Worm (Caenorhabditis elegans) whole organism, mixed stage, embryonic: ENCODE measurements around the gene sftb-2.

ENCODE experiments used
- M03D4.4 ChIP-seq: sonication (generic microtip); optimal IDR thresholded peaks from 2 replicates; lab custom pipeline; 2017; ENCODE audit warnings: mild to moderate bottlenecking, missing genetic modification characterization, missing compliant biosample characterization
- bed-3 ChIP-seq: fragments of 200-800 bp; sonication (Bioruptor generic); optimal IDR thresholded peaks from 3 replicates; lab custom pipeline; 2018; ENCODE audit warnings: mild to moderate bottlenecking, missing genetic modification characterization, moderate library complexity, missing compliant biosample characterization
- blmp-1 ChIP-seq: fragments of 150-350 bp; optimal IDR thresholded peaks from 2 replicates; lab custom pipeline; 2014; ENCODE audit warnings: missing biosample characterization, missing genetic modification characterization
- ceh-39 ChIP-seq: fragments of 150-350 bp; optimal IDR thresholded peaks from 2 replicates; lab custom pipeline; 2014; ENCODE audit warnings: missing biosample characterization, missing genetic modification characterization
- ceh-43 ChIP-seq: fragments of 200-800 bp; sonication (Bioruptor generic); optimal IDR thresholded peaks from 2 replicates; lab custom pipeline; 2018; ENCODE audit warnings: mild to moderate bottlenecking, missing genetic modification characterization, moderate library complexity, missing compliant biosample characterization
- ceh-83 ChIP-seq: fragments of 200-800 bp; sonication (Bioruptor generic); optimal IDR thresholded peaks from 2 replicates; lab custom pipeline; 2018; ENCODE audit warnings: mild to moderate bottlenecking, missing genetic modification characterization, missing compliant biosample characterization
- ces-1 ChIP-seq: fragments of 150-350 bp; optimal IDR thresholded peaks from 2 replicates; lab custom pipeline; 2014; ENCODE audit warnings: missing biosample characterization, missing genetic modification reagents, missing genetic modification characterization
- cnd-1 ChIP-seq: fragments of 200-800 bp; sonication (Bioruptor generic); optimal IDR thresholded peaks from 2 replicates; lab custom pipeline; 2018; ENCODE audit warnings: mild to moderate bottlenecking, missing genetic modification characterization, missing compliant biosample characterization
- drap-1 ChIP-seq: fragments of 200-800 bp; sonication (Bioruptor generic); optimal IDR thresholded peaks from 3 replicates; lab custom pipeline; 2018; ENCODE audit warnings: mild to moderate bottlenecking, missing genetic modification characterization, missing compliant biosample characterization
- elt-1 ChIP-seq: sonication (generic microtip); optimal IDR thresholded peaks from 2 replicates; lab custom pipeline; 2017; ENCODE audit warnings: missing genetic modification characterization, mild to moderate bottlenecking, missing compliant biosample characterization, antibody characterized with exemption, moderate library complexity, borderline replicate concordance; ENCODE audit not compliant: insufficient read depth
- elt-3 ChIP-seq: fragments of 150-350 bp; optimal IDR thresholded peaks from 2 replicates; lab custom pipeline; 2014; ENCODE audit warnings: missing biosample characterization, missing genetic modification characterization
- flh-1 ChIP-seq: fragments of 200-800 bp; sonication (Bioruptor generic); optimal IDR thresholded peaks from 2 replicates; lab custom pipeline; 2018; ENCODE audit warnings: mild to moderate bottlenecking, missing genetic modification characterization, moderate library complexity, missing compliant biosample characterization
- ham-2 ChIP-seq: fragments of 200-800 bp; sonication (Bioruptor generic); optimal IDR thresholded peaks from 2 replicates; lab custom pipeline; 2018; ENCODE audit warnings: mild to moderate bottlenecking, missing genetic modification characterization, missing compliant biosample characterization
- hlh-1 ChIP-seq: fragments of 150-350 bp; optimal IDR thresholded peaks from 2 replicates; lab custom pipeline; 2014; ENCODE audit warnings: missing biosample characterization, missing genetic modification reagents, missing genetic modification characterization
- lin-13 ChIP-seq: fragments of 150-350 bp; optimal IDR thresholded peaks from 2 replicates; lab custom pipeline; 2014; ENCODE audit warnings: missing biosample characterization, missing genetic modification characterization
- lin-32 ChIP-seq: fragments of 200-800 bp; sonication (Bioruptor generic); optimal IDR thresholded peaks from 2 replicates; lab custom pipeline; 2018; ENCODE audit warnings: mild to moderate bottlenecking, missing genetic modification characterization, missing compliant biosample characterization
- lsy-2 ChIP-seq: fragments of 150-350 bp; optimal IDR thresholded peaks from 2 replicates; lab custom pipeline; 2014; ENCODE audit warnings: missing biosample characterization, missing genetic modification characterization
- mab-5 ChIP-seq: fragments of 150-350 bp; optimal IDR thresholded peaks from 2 replicates; lab custom pipeline; 2014; ENCODE audit warnings: missing biosample characterization, missing genetic modification characterization
- mep-1 ChIP-seq: fragments of 150-350 bp; optimal IDR thresholded peaks from 2 replicates; lab custom pipeline; 2017; ENCODE audit warnings: missing biosample characterization, missing genetic modification reagents, missing genetic modification characterization, inconsistent platforms
- mls-2 ChIP-seq: sonication (generic microtip); optimal IDR thresholded peaks from 2 replicates; lab custom pipeline; 2016; ENCODE audit warnings: mild to moderate bottlenecking, missing genetic modification characterization, moderate library complexity, missing compliant biosample characterization
- nhr-12 ChIP-seq: fragments of 150-350 bp; optimal IDR thresholded peaks from 2 replicates; lab custom pipeline; 2014; ENCODE audit warnings: missing biosample characterization, missing genetic modification characterization
- nhr-2 ChIP-seq: fragments of 150-350 bp; optimal IDR thresholded peaks from 2 replicates; lab custom pipeline; 2014; ENCODE audit warnings: missing biosample characterization, missing genetic modification characterization
- nhr-237 ChIP-seq: fragments of 150-350 bp; optimal IDR thresholded peaks from 2 replicates; lab custom pipeline; 2014; ENCODE audit warnings: missing biosample characterization, missing genetic modification characterization
- nhr-28 ChIP-seq: fragments of 150-350 bp; optimal IDR thresholded peaks from 2 replicates; lab custom pipeline; 2014; ENCODE audit warnings: missing biosample characterization, missing genetic modification characterization
- pha-4 ChIP-seq: fragments of 150-350 bp; optimal IDR thresholded peaks from 2 replicates; lab custom pipeline; 2018; ENCODE audit warnings: missing biosample characterization, missing genetic modification reagents, missing genetic modification characterization
- sem-2 ChIP-seq: fragments of 200-800 bp; sonication (Bioruptor generic); optimal IDR thresholded peaks from 2 replicates; lab custom pipeline; 2018; ENCODE audit warnings: mild to moderate bottlenecking, missing genetic modification characterization, missing compliant biosample characterization
- snpc-4 ChIP-seq: fragments of 150-350 bp; optimal IDR thresholded peaks from 2 replicates; lab custom pipeline; 2014; ENCODE audit warnings: missing biosample characterization, missing genetic modification characterization
- sptf-1 ChIP-seq: sonication (generic microtip); optimal IDR thresholded peaks from 2 replicates; lab custom pipeline; 2017; ENCODE audit warnings: mild to moderate bottlenecking, missing genetic modification characterization, moderate library complexity, missing compliant biosample characterization
- tbx-8 ChIP-seq: fragments of 200-800 bp; sonication (Bioruptor generic); optimal IDR thresholded peaks from 2 replicates; lab custom pipeline; 2018; ENCODE audit warnings: mild to moderate bottlenecking, missing genetic modification characterization, moderate library complexity, missing compliant biosample characterization
- unc-120 ChIP-seq: sonication (generic microtip); optimal IDR thresholded peaks from 2 replicates; lab custom pipeline; 2017; ENCODE audit warnings: missing genetic modification characterization, missing compliant biosample characterization; ENCODE audit not compliant: poor library complexity, severe bottlenecking
- unc-39 ChIP-seq: fragments of 150-350 bp; optimal IDR thresholded peaks from 2 replicates; lab custom pipeline; 2014; ENCODE audit warnings: missing biosample characterization, missing genetic modification characterization
- unc-62 ChIP-seq: fragments of 150-350 bp; optimal IDR thresholded peaks from 2 replicates; lab custom pipeline; 2014; ENCODE audit warnings: missing biosample characterization, missing genetic modification reagents, missing genetic modification characterization
- ztf-11 ChIP-seq: fragments of 150-350 bp; optimal IDR thresholded peaks from 2 replicates; lab custom pipeline; 2014; ENCODE audit warnings: missing biosample characterization, missing genetic modification characterization

Gene sftb-2

ce11 chrV:127882-128281, at the start of gene sftb-2, which contains the start of gene W03F9.2:
TSS of gene sftb-2 (plus strand) at chrV:128237.
TSS of gene W03F9.2 (minus strand) at chrV:128034.
- TF ChIP-seq lsy-2 (tag; lab: Kevin White, UChicago) (peak; percentile 50), ces-1 (GFP tag; lab: Kevin White, UChicago) (peak; percentile 95), ztf-11 (no peak)

- no peak for TF ChIP-seq sptf-1 (tag; lab: Kevin White, UChicago)
- TF ChIP-seq lin-13 (tag; lab: Kevin White, UChicago): no peak
- no peak for TF ChIP-seq ceh-43 (GFP tag; lab: Kevin White, UChicago)
- TF ChIP-seq lsy-2 (tag; lab: Kevin White, UChicago): no peak
- no peak for TF ChIP-seq elt-1
- no peak for TF ChIP-seq ces-1 (GFP tag; lab: Kevin White, UChicago)
- no peak for TF ChIP-seq nhr-28
- no peak for TF ChIP-seq blmp-1 (tag; lab: Kevin White, UChicago)
- TF ChIP-seq, all 35 proteins: peak for 0
Measured at ce11 chrV:83732-84131, 44.3 kb upstream of the sftb-2 start, which contains the start of gene daam-1. TSS of gene daam-1 (minus strand) at chrV:83832.

- no peak for TF ChIP-seq elt-3
- TF ChIP-seq flh-1 (GFP tag; lab: Kevin White, UChicago): no peak
- TF ChIP-seq pha-4: no peak
- TF ChIP-seq elt-1: no peak
- no peak for TF ChIP-seq unc-120
- no peak for TF ChIP-seq mab-5 (tag; lab: Kevin White, UChicago)
- TF ChIP-seq tbx-8: no peak
- no peak for TF ChIP-seq unc-62 (GFP tag; lab: Kevin White, UChicago)
- no peak for TF ChIP-seq sptf-1 (tag; lab: Kevin White, UChicago)
- no peak for TF ChIP-seq sem-2 (GFP tag; lab: Kevin White, UChicago)
- TF ChIP-seq ceh-83: no peak
- TF ChIP-seq ztf-11: no peak
- no peak for TF ChIP-seq drap-1 (GFP tag; lab: Kevin White, UChicago)
- no peak for TF ChIP-seq cnd-1 (tag; lab: Kevin White, UChicago)
- no peak for TF ChIP-seq ces-1 (GFP tag; lab: Kevin White, UChicago)
- TF ChIP-seq hlh-1 (tag; lab: Kevin White, UChicago): no peak
- TF ChIP-seq, all 35 proteins: peak for 0
Measured at ce11 chrV:102165-102564, 25.9 kb upstream of the sftb-2 start.

ce11 chrV:103043-103702, 24.9 kb upstream of the sftb-2 start:
- TF ChIP-seq M03D4.4 (tag; lab: Kevin White, UChicago) (no peak), ceh-39 (no peak), snpc-4 (tag; lab: Kevin White, UChicago) (no peak), drap-1 (GFP tag; lab: Kevin White, UChicago) (no peak)

- TF ChIP-seq mls-2 (tag; lab: Kevin White, UChicago) (no peak), lin-32 (GFP tag; lab: Kevin White, UChicago) (no peak), unc-62 (GFP tag; lab: Kevin White, UChicago) (no peak), ham-2 (no peak), cnd-1 (tag; lab: Kevin White, UChicago) (no peak), mab-5 (tag; lab: Kevin White, UChicago) (no peak), sem-2 (GFP tag; lab: Kevin White, UChicago) (no peak), snpc-4 (tag; lab: Kevin White, UChicago) (no peak), mep-1 (tag; lab: Kevin White, UChicago) (no peak)
Measured at ce11 chrV:103977-104376, 24.1 kb upstream of the sftb-2 start, which contains the start of gene rps-27. TSS of gene rps-27 (minus strand) at chrV:104077.

ce11 chrV:104474-104873, 23.6 kb upstream of the sftb-2 start, which contains the start of gene picd-1:
TSS of gene picd-1 (plus strand) at chrV:104825.
- peak; percentile 25 for TF ChIP-seq hlh-1 (tag; lab: Kevin White, UChicago)
- no peak for TF ChIP-seq unc-62 (GFP tag; lab: Kevin White, UChicago)
- no peak for TF ChIP-seq ceh-83
- peak; percentile 4 for TF ChIP-seq M03D4.4 (tag; lab: Kevin White, UChicago)
- TF ChIP-seq elt-1: no peak
- peak; percentile 75 for TF ChIP-seq nhr-237 (tag; lab: Kevin White, UChicago)
- TF ChIP-seq ceh-39: peak; percentile 52
- TF ChIP-seq unc-39 (tag; lab: Kevin White, UChicago): no peak
- no peak for TF ChIP-seq mab-5 (tag; lab: Kevin White, UChicago)
- no peak for TF ChIP-seq ceh-43 (GFP tag; lab: Kevin White, UChicago)
- no peak for TF ChIP-seq unc-120
- TF ChIP-seq mep-1 (tag; lab: Kevin White, UChicago): peak; percentile 85
- no peak for TF ChIP-seq blmp-1 (tag; lab: Kevin White, UChicago)
- no peak for TF ChIP-seq drap-1 (GFP tag; lab: Kevin White, UChicago)
- TF ChIP-seq lsy-2 (tag; lab: Kevin White, UChicago): peak; percentile 63
- peak; percentile 88 for TF ChIP-seq lin-13 (tag; lab: Kevin White, UChicago)
- no peak for TF ChIP-seq bed-3 (GFP tag; lab: Kevin White, UChicago)
- no peak for TF ChIP-seq lin-32 (GFP tag; lab: Kevin White, UChicago)
- no peak for TF ChIP-seq mls-2 (tag; lab: Kevin White, UChicago)
- no peak for TF ChIP-seq nhr-2 (tag; lab: Kevin White, UChicago)
- no peak for TF ChIP-seq nhr-28
- no peak for TF ChIP-seq cnd-1 (tag; lab: Kevin White, UChicago)
- TF ChIP-seq snpc-4 (tag; lab: Kevin White, UChicago): no peak
- TF ChIP-seq flh-1 (GFP tag; lab: Kevin White, UChicago): no peak
- peak; percentile 38 for TF ChIP-seq pha-4
- TF ChIP-seq ham-2: no peak
- TF ChIP-seq elt-3: no peak
- no peak for TF ChIP-seq sem-2 (GFP tag; lab: Kevin White, UChicago)
- no peak for TF ChIP-seq ztf-11
- TF ChIP-seq sptf-1 (tag; lab: Kevin White, UChicago): peak; percentile 58
- no peak for TF ChIP-seq nhr-12 (tag; lab: Kevin White, UChicago)
- no peak for TF ChIP-seq tbx-8
